Worm (Caenorhabditis elegans) whole organism, L1 larva: ENCODE measurements around the gene T06D8.2.
A peak's percentile ranks its signal among the peaks of the same experiment; 100 is the strongest.

ENCODE experiments used
- C04F5.9 ChIP-seq: sonication (generic microtip); optimal IDR thresholded peaks from 2 replicates; lab custom pipeline; 2016; ENCODE audit warnings: missing genetic modification characterization, missing compliant biosample characterization
- C16A3.4 ChIP-seq: fragments of 150-350 bp; optimal IDR thresholded peaks from 2 replicates; lab custom pipeline; 2014; ENCODE audit warnings: missing biosample characterization, missing genetic modification characterization
- C34B4.2 ChIP-seq: sonication (generic microtip); optimal IDR thresholded peaks from 2 replicates; lab custom pipeline; 2017; ENCODE audit warnings: mild to moderate bottlenecking, missing genetic modification characterization, missing compliant biosample characterization
- F16B12.6 ChIP-seq: fragments of 150-350 bp; optimal IDR thresholded peaks from 2 replicates; lab custom pipeline; 2014; ENCODE audit warnings: missing biosample characterization, missing genetic modification characterization
- ama-1 ChIP-seq: fragments of 150-350 bp; optimal IDR thresholded peaks from 2 replicates; lab custom pipeline; 2014
- blmp-1 ChIP-seq: fragments of 150-350 bp; optimal IDR thresholded peaks from 2 replicates; lab custom pipeline; 2014; ENCODE audit warnings: missing biosample characterization, missing genetic modification characterization
- ceh-63 ChIP-seq: fragments of 200-800 bp; sonication (Bioruptor generic); optimal IDR thresholded peaks from 2 replicates; lab custom pipeline; 2018; ENCODE audit warnings: mild to moderate bottlenecking, missing genetic modification characterization, missing compliant biosample characterization
- ceh-88 ChIP-seq: fragments of 200-800 bp; sonication (Bioruptor generic); IDR thresholded peaks from 2 replicates; pipeline ENCODE4 v1.3.6; 2022; ENCODE audit warnings: missing genetic modification characterization, missing compliant biosample characterization
- dsc-1 ChIP-seq: sonication (generic microtip); optimal IDR thresholded peaks from 2 replicates; lab custom pipeline; 2016; ENCODE audit warnings: mild to moderate bottlenecking, missing genetic modification characterization, missing compliant biosample characterization
- efl-1 ChIP-seq, 4 experiments: fragments of 150-350 bp; optimal IDR thresholded peaks in 3 of 4; peaks in 1 of 4; 1 replicate in 1 of 4; 2 replicates in 3 of 4; lab custom pipeline; 2014; ENCODE audit warnings: missing biosample characterization in 2 of 4, missing genetic modification characterization in 2 of 4, missing genetic modification reagents in 2 of 4
- egl-13 ChIP-seq: sonication (generic microtip); optimal IDR thresholded peaks from 2 replicates; lab custom pipeline; 2016; ENCODE audit warnings: missing genotype, missing genetic modification reagents, missing genetic modification characterization, missing compliant biosample characterization
- elt-3 ChIP-seq, 6 experiments: fragments of 150-350 bp in 1 of 6; sonication (generic microtip); optimal IDR thresholded peaks; 2 replicates each; lab custom pipeline; 2017 to 2018; ENCODE audit warnings: missing biosample characterization in 6 of 6, missing genetic modification characterization in 6 of 6, inconsistent platforms in 1 of 6
- fkh-4 ChIP-seq: sonication (generic microtip); optimal IDR thresholded peaks from 2 replicates; lab custom pipeline; 2016; ENCODE audit warnings: missing compliant biosample characterization, missing genetic modification characterization, borderline replicate concordance
- grh-1 ChIP-seq: fragments of 200-800 bp; sonication (Bioruptor generic); IDR thresholded peaks from 2 replicates; pipeline ENCODE4 v1.3.6; 2022; ENCODE audit warnings: missing genetic modification reagents, missing genetic modification characterization, missing compliant biosample characterization
- hlh-4 ChIP-seq: sonication (generic microtip); optimal IDR thresholded peaks from 2 replicates; lab custom pipeline; 2016; ENCODE audit warnings: mild to moderate bottlenecking, missing genetic modification characterization, missing compliant biosample characterization
- irx-1 ChIP-seq: sonication (generic microtip); optimal IDR thresholded peaks from 2 replicates; lab custom pipeline; 2016; ENCODE audit warnings: missing genetic modification characterization, missing compliant biosample characterization
- jun-1 ChIP-seq: fragments of 150-350 bp; optimal IDR thresholded peaks from 2 replicates; lab custom pipeline; 2014; ENCODE audit warnings: missing biosample characterization, missing genetic modification reagents, missing genetic modification characterization
- lin-14 ChIP-seq: fragments of 200-800 bp; sonication (Bioruptor generic); optimal IDR thresholded peaks from 2 replicates; lab custom pipeline; 2018; ENCODE audit warnings: mild to moderate bottlenecking, missing genetic modification characterization, moderate library complexity, missing compliant biosample characterization
- lin-35 ChIP-seq, 2 experiments: fragments of 150-350 bp; optimal IDR thresholded peaks; 2 replicates each; lab custom pipeline; 2014; ENCODE audit warnings: missing biosample characterization in 2 of 2, missing genetic modification characterization in 2 of 2, missing genetic modification reagents in 2 of 2
- lin-39 ChIP-seq: fragments of 150-350 bp; optimal IDR thresholded peaks from 2 replicates; lab custom pipeline; 2014; ENCODE audit warnings: missing biosample characterization, missing genetic modification reagents, missing genetic modification characterization
- lir-3 ChIP-seq: sonication (generic microtip); optimal IDR thresholded peaks from 2 replicates; lab custom pipeline; 2016; ENCODE audit warnings: mild to moderate bottlenecking, missing genetic modification characterization, moderate library complexity, missing compliant biosample characterization; ENCODE audit not compliant: poor library complexity
- nhr-19 ChIP-seq: fragments of 200-800 bp; sonication (Bioruptor generic); conservative IDR thresholded peaks from 2 replicates; pipeline ENCODE4 v1.3.6; 2022; ENCODE audit warnings: missing genetic modification characterization, missing compliant biosample characterization
- nhr-20 ChIP-seq: sonication (generic microtip); optimal IDR thresholded peaks from 2 replicates; lab custom pipeline; 2016; ENCODE audit warnings: mild to moderate bottlenecking, missing genetic modification characterization, missing compliant biosample characterization
- nhr-28 ChIP-seq: fragments of 150-350 bp; optimal IDR thresholded peaks from 2 replicates; lab custom pipeline; 2014; ENCODE audit warnings: missing biosample characterization, missing genetic modification characterization
- nhr-47 ChIP-seq: sonication (generic microtip); optimal IDR thresholded peaks from 2 replicates; lab custom pipeline; 2016; ENCODE audit warnings: mild to moderate bottlenecking, missing genetic modification characterization, moderate library complexity, missing compliant biosample characterization
- nhr-77 ChIP-seq: fragments of 150-350 bp; optimal IDR thresholded peaks from 2 replicates; lab custom pipeline; 2014; ENCODE audit warnings: missing biosample characterization, missing genetic modification characterization
- nhr-84 ChIP-seq: sonication (generic microtip); optimal IDR thresholded peaks from 2 replicates; lab custom pipeline; 2017; ENCODE audit warnings: missing biosample characterization, missing genetic modification characterization
- nhr-85 ChIP-seq: sonication (generic microtip); peaks from one replicate; lab custom pipeline; 2016; ENCODE audit warnings: missing genetic modification characterization, inconsistent platforms, missing compliant biosample characterization
- pag-3 ChIP-seq: sonication (generic microtip); optimal IDR thresholded peaks from 2 replicates; lab custom pipeline; 2017; ENCODE audit warnings: missing genetic modification characterization, mild to moderate bottlenecking, missing compliant biosample characterization, antibody characterized with exemption, borderline replicate concordance; ENCODE audit not compliant: insufficient read depth
- snpc-4 ChIP-seq: fragments of 150-350 bp; optimal IDR thresholded peaks from 2 replicates; lab custom pipeline; 2014; ENCODE audit warnings: missing biosample characterization, missing genetic modification characterization
- snu-23 ChIP-seq: sonication (generic microtip); optimal IDR thresholded peaks from 2 replicates; lab custom pipeline; 2016; ENCODE audit warnings: missing genetic modification characterization, missing compliant biosample characterization
- sox-4 ChIP-seq: sonication (generic microtip); optimal IDR thresholded peaks from 2 replicates; lab custom pipeline; 2016; ENCODE audit warnings: missing genetic modification characterization, missing compliant biosample characterization
- sptf-1 ChIP-seq: fragments of 150-350 bp; optimal IDR thresholded peaks from 2 replicates; lab custom pipeline; 2014; ENCODE audit warnings: missing biosample characterization, missing genetic modification characterization
- sup-37 ChIP-seq: fragments of 200-800 bp; sonication (Bioruptor generic); optimal IDR thresholded peaks from 2 replicates; lab custom pipeline; 2018; ENCODE audit warnings: mild to moderate bottlenecking, missing genetic modification characterization, missing compliant biosample characterization
- swsn-7 ChIP-seq: sonication (generic microtip); optimal IDR thresholded peaks from 2 replicates; lab custom pipeline; 2016; ENCODE audit warnings: missing genetic modification characterization, missing compliant biosample characterization
- tlp-1 ChIP-seq: fragments of 150-350 bp; optimal IDR thresholded peaks from 2 replicates; lab custom pipeline; 2014; ENCODE audit warnings: missing biosample characterization, missing genetic modification characterization
- unc-130 ChIP-seq: fragments of 150-350 bp; optimal IDR thresholded peaks from 2 replicates; lab custom pipeline; 2017; ENCODE audit warnings: missing biosample characterization, missing genetic modification characterization, inconsistent platforms
- unc-30 ChIP-seq: sonication (generic microtip); optimal IDR thresholded peaks from 2 replicates; lab custom pipeline; 2017; ENCODE audit warnings: missing biosample characterization, missing genetic modification characterization
- vab-15 ChIP-seq: sonication (generic microtip); optimal IDR thresholded peaks from 2 replicates; lab custom pipeline; 2017; ENCODE audit warnings: missing genotype, mild to moderate bottlenecking, missing genetic modification characterization, missing compliant biosample characterization
- xbp-1 ChIP-seq: sonication (generic microtip); optimal IDR thresholded peaks from 2 replicates; lab custom pipeline; 2016; ENCODE audit warnings: missing genetic modification characterization, missing compliant biosample characterization
- ztf-11 ChIP-seq, 2 experiments: sonication (generic microtip); optimal IDR thresholded peaks; 2 replicates each; lab custom pipeline; 2016 to 2017; ENCODE audit warnings: missing genetic modification characterization in 2 of 2, missing biosample characterization in 1 of 2, missing compliant biosample characterization in 1 of 2
- ztf-4 ChIP-seq: fragments of 150-350 bp; optimal IDR thresholded peaks from 2 replicates; lab custom pipeline; 2014; ENCODE audit warnings: missing biosample characterization, missing genetic modification characterization

T06D8.2 gene

DNA sequence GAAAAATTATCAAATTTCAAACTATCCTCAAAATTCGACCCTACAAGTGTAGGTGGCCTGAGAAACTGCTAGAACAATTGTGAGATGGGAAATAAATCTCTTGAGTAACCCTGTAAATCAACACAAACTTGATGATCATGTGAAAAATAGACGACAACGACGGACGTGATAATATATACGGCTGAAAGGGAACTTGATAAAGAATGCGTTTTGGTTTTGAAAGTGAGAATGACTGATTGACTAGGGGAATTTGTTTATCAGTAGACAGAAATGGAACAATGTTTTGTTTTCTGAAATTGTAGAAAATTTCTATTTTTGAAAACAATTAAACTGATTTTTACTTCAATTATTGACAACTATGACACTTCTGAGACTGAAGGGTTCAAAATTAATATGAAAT lies 33.0 kb upstream of the T06D8.2 start (continued):
- TF ChIP-seq elt-3 (tag; optimal IDR thresholded peaks at IDR 0.05; lab: Kevin White, UChicago), result peak in 1 of 6 experiments; percentile 59
- TF ChIP-seq, all 84 proteins: peak for 3

DNA sequence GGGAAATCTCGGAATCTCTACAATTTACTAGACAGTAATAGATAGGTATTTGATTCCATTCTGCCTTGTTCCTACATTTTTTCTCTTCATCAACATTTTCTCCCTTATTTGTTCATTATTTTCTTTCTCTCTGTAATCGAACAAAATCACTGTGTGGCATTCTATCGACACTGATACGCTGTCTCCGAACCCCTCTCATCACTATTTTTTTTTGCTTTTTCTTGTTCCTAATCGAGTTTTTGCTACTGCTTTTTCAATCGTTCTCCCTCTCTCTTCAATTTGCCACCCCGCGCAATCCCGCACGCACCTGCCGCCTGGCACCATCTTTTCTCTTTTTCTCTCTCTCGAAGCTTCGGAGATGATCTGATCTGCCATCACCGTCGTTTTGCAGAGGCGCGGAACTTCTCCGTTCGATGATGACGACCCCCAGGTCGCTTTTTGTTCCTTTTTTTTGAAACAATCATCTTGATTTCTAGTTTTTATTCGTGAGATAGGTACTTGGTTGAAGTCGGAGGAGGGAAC lies 26.2 kb upstream of the T06D8.2 start:
- TF ChIP-seq sup-37, result no peak
- no peak for TF ChIP-seq hlh-4 (tag; lab: Kevin White, UChicago)
- peak; percentile 11 for TF ChIP-seq pag-3
- no peak for TF ChIP-seq efl-1 (optimal IDR thresholded peaks at IDR 0.05; lab: Kevin White, UChicago)
- no peak for TF ChIP-seq efl-1 (GFP tag; optimal IDR thresholded peaks at IDR 0.05 in 1 of 2; lab: Kevin White, UChicago)
- no peak for TF ChIP-seq snpc-4 (tag; lab: Kevin White, UChicago)
- no peak for TF ChIP-seq irx-1 (tag; lab: Kevin White, UChicago)
- no peak for TF ChIP-seq dsc-1 (tag; lab: Kevin White, UChicago)
- no peak for TF ChIP-seq egl-13 (tag; lab: Kevin White, UChicago)
- no peak for TF ChIP-seq lin-39
- peak; percentile 61 for TF ChIP-seq blmp-1 (tag; lab: Kevin White, UChicago)
- TF ChIP-seq nhr-47 (tag; lab: Kevin White, UChicago), result no peak
- TF ChIP-seq ceh-63 (GFP tag; lab: Kevin White, UChicago), result no peak
- TF ChIP-seq nhr-77, result no peak
- TF ChIP-seq lin-14 (GFP tag; lab: Kevin White, UChicago), result peak; percentile 20
- TF ChIP-seq lin-35 (GFP tag; optimal IDR thresholded peaks at IDR 0.05; lab: Kevin White, UChicago), result no peak
- no peak for TF ChIP-seq nhr-84
- TF ChIP-seq jun-1 (tag; lab: Kevin White, UChicago), result no peak

DNA sequence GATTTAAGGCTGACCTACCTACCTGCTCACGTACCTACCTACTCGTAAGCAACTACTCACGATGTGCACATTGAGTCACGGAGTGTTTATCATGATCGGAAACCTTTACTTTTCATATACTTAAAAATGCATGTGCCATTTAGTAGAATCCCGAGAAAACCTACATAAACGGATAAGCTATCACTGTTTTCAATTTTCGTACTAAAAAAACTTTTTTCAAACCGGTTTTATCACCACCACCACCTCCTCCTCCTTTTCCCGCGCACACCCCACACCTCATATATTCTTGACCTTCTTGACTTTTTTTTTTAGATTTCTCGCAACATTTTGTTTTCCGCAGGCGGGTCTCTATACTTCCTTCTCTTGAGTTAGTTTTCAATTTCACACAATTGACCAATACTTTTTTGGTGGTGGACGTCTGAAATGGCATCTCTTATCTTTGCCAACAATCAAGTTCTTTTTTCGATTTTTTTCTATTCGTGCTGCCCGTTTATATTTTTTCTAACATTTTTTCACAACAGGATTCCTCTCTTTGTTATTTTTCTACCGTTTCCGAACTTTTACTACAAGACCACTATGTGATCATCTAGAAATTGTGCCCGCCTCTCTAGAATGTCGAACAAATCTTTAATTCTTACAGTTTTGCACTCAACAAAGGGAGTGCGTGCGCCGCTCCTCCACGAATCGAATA lies 23.8 kb upstream of the T06D8.2 start, which contains the start of gene srap-1:
srap-1 (plus strand) TSS at position 641 of the 691 bp plus-strand sequence.
- TF ChIP-seq fkh-4 (tag; lab: Kevin White, UChicago) (no peak), swsn-7 (tag; lab: Kevin White, UChicago) (no peak), egl-13 (tag; lab: Kevin White, UChicago) (no peak), grh-1 (peak; percentile 56), nhr-85 (tag; lab: Kevin White, UChicago) (peak; percentile 68), blmp-1 (tag; lab: Kevin White, UChicago) (peak; percentile 48), ceh-88 (GFP tag; lab: Robert Waterston, UW) (no peak), C16A3.4 (no peak), lir-3 (tag; lab: Kevin White, UChicago) (no peak), F16B12.6 (tag; lab: Kevin White, UChicago) (no peak), unc-30 (tag; lab: Kevin White, UChicago) (no peak), lin-14 (GFP tag; lab: Kevin White, UChicago) (peak; percentile 8)

DNA sequence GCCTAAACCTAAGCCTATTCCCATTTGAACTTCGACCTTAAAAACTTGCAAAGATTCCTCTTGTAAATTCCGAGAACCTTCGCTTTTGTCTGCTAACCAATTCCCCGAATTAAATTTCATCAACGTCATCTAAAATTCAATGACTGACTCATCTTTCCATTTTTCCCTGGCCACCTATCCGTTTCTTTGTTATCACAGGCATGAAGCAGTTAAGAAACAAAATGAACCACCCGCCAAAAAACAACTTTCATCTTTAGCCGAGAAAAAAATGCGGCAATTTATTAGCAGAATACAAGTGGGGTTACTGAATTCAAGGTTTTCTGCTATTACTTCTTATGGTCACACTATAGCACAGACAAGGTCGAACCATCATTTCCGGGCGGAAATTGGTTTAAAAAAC lies 21.7 kb upstream of the T06D8.2 start:
- peak; percentile 35 for TF ChIP-seq lin-14 (GFP tag; lab: Kevin White, UChicago)
- TF ChIP-seq tlp-1 (tag; lab: Kevin White, UChicago), result no peak
- peak; percentile 70 for TF ChIP-seq nhr-85 (tag; lab: Kevin White, UChicago)
- peak; percentile 54 for TF ChIP-seq blmp-1 (tag; lab: Kevin White, UChicago)

DNA sequence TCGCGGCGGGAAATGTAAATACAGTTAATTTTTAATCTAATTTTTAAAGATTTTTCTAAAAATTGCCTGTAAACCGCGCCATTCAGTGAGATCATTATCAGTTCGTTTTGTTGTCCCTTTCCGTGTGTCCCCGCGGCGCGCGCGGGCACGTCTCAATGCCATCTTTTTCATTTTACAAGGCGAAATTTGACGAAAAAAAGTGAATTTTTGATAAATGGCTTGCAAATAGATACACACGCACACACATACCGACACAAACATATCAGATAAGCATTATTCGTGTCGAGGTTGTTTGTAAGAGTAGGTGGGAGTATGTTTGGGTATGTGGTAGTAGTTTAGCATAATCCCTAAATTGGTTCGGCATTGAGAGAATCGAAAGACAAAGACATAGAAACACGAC lies 20.7 kb upstream of the T06D8.2 start:
- TF ChIP-seq ama-1, result no peak
- TF ChIP-seq xbp-1 (tag; lab: Kevin White, UChicago), result no peak
- no peak for TF ChIP-seq nhr-47 (tag; lab: Kevin White, UChicago)
- peak; percentile 92 for TF ChIP-seq nhr-85 (tag; lab: Kevin White, UChicago)
- no peak for TF ChIP-seq sox-4 (tag; lab: Kevin White, UChicago)
- no peak for TF ChIP-seq sptf-1 (tag; lab: Kevin White, UChicago)
- TF ChIP-seq irx-1 (tag; lab: Kevin White, UChicago), result no peak
- no peak for TF ChIP-seq unc-130 (tag; lab: Kevin White, UChicago)
- peak; percentile 17 for TF ChIP-seq snu-23 (GFP tag; lab: Kevin White, UChicago)
- no peak for TF ChIP-seq F16B12.6 (tag; lab: Kevin White, UChicago)
- no peak for TF ChIP-seq C16A3.4
- no peak for TF ChIP-seq C04F5.9
- TF ChIP-seq blmp-1 (tag; lab: Kevin White, UChicago), result peak; percentile 96
- no peak for TF ChIP-seq elt-3 (tag; optimal IDR thresholded peaks at IDR 0.05; lab: Kevin White, UChicago)
- no peak for TF ChIP-seq nhr-19 (GFP tag; lab: Robert Waterston, UW)
- no peak for TF ChIP-seq sup-37
- TF ChIP-seq lin-14 (GFP tag; lab: Kevin White, UChicago), result peak; percentile 70
- TF ChIP-seq nhr-20, result no peak
- no peak for TF ChIP-seq hlh-4 (tag; lab: Kevin White, UChicago)
- TF ChIP-seq vab-15 (tag; lab: Kevin White, UChicago), result no peak
- TF ChIP-seq ztf-4 (tag; lab: Kevin White, UChicago), result no peak
- no peak for TF ChIP-seq C34B4.2 (tag; lab: Kevin White, UChicago)
- TF ChIP-seq nhr-28 (tag; lab: Kevin White, UChicago), result no peak
- TF ChIP-seq ztf-11 (tag; optimal IDR thresholded peaks at IDR 0.05; lab: Kevin White, UChicago), result no peak
- TF ChIP-seq snpc-4 (tag; lab: Kevin White, UChicago), result no peak
